Worm (Caenorhabditis elegans): ENCODE data around the gene cpr-5.

DNA sequence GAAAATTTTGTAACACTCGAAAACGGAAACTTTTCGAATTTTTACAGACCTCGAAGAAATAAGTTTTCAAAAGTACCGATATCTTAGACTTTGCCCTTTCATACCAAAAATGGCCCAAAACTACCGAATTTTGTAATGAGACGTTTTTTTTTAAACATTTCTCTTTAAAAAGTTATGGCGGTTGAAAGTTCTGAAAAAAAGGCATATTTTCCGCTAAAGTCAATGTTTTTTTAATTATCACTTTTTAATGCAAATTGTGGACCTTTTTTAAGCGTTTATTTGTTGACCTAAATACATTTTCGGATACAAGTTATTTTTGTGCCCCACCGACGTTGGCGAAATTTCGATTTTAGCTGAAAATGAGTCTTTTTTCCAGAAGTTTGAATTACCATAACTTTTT is 31.3 kb downstream of the cpr-5 start:
- no peak for TF ChIP-seq tab-1 (GFP tag; IDR thresholded peaks at IDR 0.05)
- TF ChIP-seq flt-1 (GFP tag; IDR thresholded peaks at IDR 0.05) = no peak
- TF ChIP-seq ztf-23 (GFP tag; IDR thresholded peaks at IDR 0.05) = no peak
- TF ChIP-seq ztf-29 (GFP tag; IDR thresholded peaks at IDR 0.05) = no peak
